Fruit fly (Drosophila melanogaster) whole organism, prepupa: ENCODE measurements around the gene CG33325.

ENCODE experiments used
- Blimp-1 ChIP-seq: fragments of 200-800 bp; sonication (Bioruptor generic); optimal IDR thresholded peaks from 3 replicates; lab custom pipeline; 2017; ENCODE audit warnings: missing biosample characterization, missing genetic modification characterization, mild to moderate bottlenecking, moderate library complexity, missing genetic modification reagents
- CG10631 ChIP-seq: fragments of 200-800 bp; sonication (Bioruptor generic); optimal IDR thresholded peaks from 2 replicates; lab custom pipeline; 2016; ENCODE audit warnings: missing biosample characterization, missing genetic modification characterization
- CG10669 ChIP-seq: fragments of 200-800 bp; sonication (Bioruptor generic); optimal IDR thresholded peaks from 3 replicates; lab custom pipeline; 2018; ENCODE audit warnings: missing biosample characterization, mild to moderate bottlenecking, missing genetic modification characterization, moderate library complexity
- CG11294 ChIP-seq: fragments of 200-800 bp; sonication (Bioruptor generic); IDR thresholded peaks from 2 replicates; pipeline ENCODE4 v1.3.6; 2022; ENCODE audit warnings: missing biosample characterization, missing genetic modification characterization
- CG11762 ChIP-seq: fragments of 200-800 bp; sonication (Bioruptor generic); optimal IDR thresholded peaks from 3 replicates; lab custom pipeline; 2016; ENCODE audit warnings: missing biosample characterization, missing genetic modification characterization; ENCODE audit not compliant: insufficient read depth
- CG15336 ChIP-seq: fragments of 200-800 bp; sonication (Bioruptor generic); IDR thresholded peaks from 2 replicates; pipeline ENCODE4 v1.3.6; 2022; ENCODE audit warnings: missing biosample characterization, missing genetic modification characterization
- CG16779 ChIP-seq: fragments of 200-800 bp; sonication (Bioruptor generic); optimal IDR thresholded peaks from 3 replicates; lab custom pipeline; 2017; ENCODE audit warnings: missing biosample characterization, mild to moderate bottlenecking, missing genetic modification characterization
- CG31627 ChIP-seq: fragments of 200-800 bp; sonication (Bioruptor generic); optimal IDR thresholded peaks from 3 replicates; lab custom pipeline; 2016; ENCODE audit warnings: missing biosample characterization, missing genetic modification characterization
- CG32006 ChIP-seq: fragments of 200-800 bp; sonication (Bioruptor generic); optimal IDR thresholded peaks from 3 replicates; lab custom pipeline; 2017; ENCODE audit warnings: missing biosample characterization, mild to moderate bottlenecking, missing genetic modification characterization
- CG3919 ChIP-seq: fragments of 200-800 bp; sonication (Bioruptor generic); optimal IDR thresholded peaks from 3 replicates; lab custom pipeline; 2016; ENCODE audit warnings: missing biosample characterization, missing genetic modification characterization
- CG4318 ChIP-seq: fragments of 200-800 bp; sonication (Bioruptor generic); optimal IDR thresholded peaks from 3 replicates; lab custom pipeline; 2017; ENCODE audit warnings: missing biosample characterization, mild to moderate bottlenecking, missing genetic modification characterization
- CG6163 ChIP-seq: fragments of 200-800 bp; sonication (Bioruptor generic); IDR thresholded peaks from 3 replicates; pipeline ENCODE4 v1.3.6; 2022; ENCODE audit warnings: missing biosample characterization, missing genetic modification characterization
- CG6792 ChIP-seq: fragments of 200-800 bp; sonication (Bioruptor generic); optimal IDR thresholded peaks from 3 replicates; lab custom pipeline; 2016; ENCODE audit warnings: missing biosample characterization, missing genetic modification characterization
- CG8119 ChIP-seq: fragments of 200-800 bp; sonication (Bioruptor generic); IDR thresholded peaks from 3 replicates; pipeline ENCODE4 v1.3.6; 2022; ENCODE audit warnings: missing biosample characterization, missing genetic modification characterization
- CG8319 ChIP-seq: fragments of 200-800 bp; sonication (Bioruptor generic); optimal IDR thresholded peaks from 3 replicates; lab custom pipeline; 2016; ENCODE audit warnings: missing biosample characterization, missing genetic modification characterization
- CG9139 ChIP-seq: fragments of 200-800 bp; sonication (Bioruptor generic); optimal IDR thresholded peaks from 3 replicates; lab custom pipeline; 2017; ENCODE audit warnings: missing biosample characterization, mild to moderate bottlenecking, missing genetic modification characterization
- Eip75B ChIP-seq: fragments of 200-800 bp; sonication (Bioruptor generic); optimal IDR thresholded peaks from 3 replicates; lab custom pipeline; 2016; ENCODE audit warnings: missing biosample characterization, missing genetic modification characterization
- Eip78C ChIP-seq: fragments of 200-800 bp; sonication (Bioruptor generic); peaks from one replicate; lab custom pipeline; 2016; ENCODE audit warnings: missing biosample characterization, missing genetic modification characterization
- Eip93F ChIP-seq: fragments of 200-800 bp; sonication (Bioruptor generic); optimal IDR thresholded peaks from 2 replicates; lab custom pipeline; 2016; ENCODE audit warnings: missing biosample characterization, mild to moderate bottlenecking, missing genetic modification characterization
- Ets21C ChIP-seq: fragments of 200-800 bp; sonication (Bioruptor generic); optimal IDR thresholded peaks from 3 replicates; lab custom pipeline; 2016; ENCODE audit warnings: missing biosample characterization, missing genetic modification characterization
- Ets96B ChIP-seq: fragments of 200-800 bp; optimal IDR thresholded peaks from 2 replicates; lab custom pipeline; 2019; ENCODE audit warnings: missing biosample characterization, mild to moderate bottlenecking, missing genetic modification characterization, moderate library complexity
- Gug ChIP-seq: fragments of 200-800 bp; sonication (Bioruptor generic); IDR thresholded peaks from 2 replicates; pipeline ENCODE4 v1.3.6; 2022; ENCODE audit warnings: missing biosample characterization, missing genetic modification characterization
- Hr39 ChIP-seq: fragments of 200-800 bp; sonication (Bioruptor generic); optimal IDR thresholded peaks from 2 replicates; lab custom pipeline; 2016; ENCODE audit warnings: missing biosample characterization, missing genetic modification characterization
- Hr4 ChIP-seq: fragments of 200-800 bp; sonication (Bioruptor generic); optimal IDR thresholded peaks from 3 replicates; lab custom pipeline; 2016; ENCODE audit warnings: missing biosample characterization, missing genetic modification characterization
- Met ChIP-seq: fragments of 200-800 bp; sonication (Bioruptor generic); optimal IDR thresholded peaks from 3 replicates; lab custom pipeline; 2016; ENCODE audit warnings: missing biosample characterization, missing genetic modification characterization
- Smox ChIP-seq: fragments of 200-800 bp; sonication (Bioruptor generic); optimal IDR thresholded peaks from 3 replicates; lab custom pipeline; 2016; ENCODE audit warnings: missing biosample characterization, missing genetic modification characterization
- Sox102F ChIP-seq: fragments of 200-800 bp; sonication (Bioruptor generic); optimal IDR thresholded peaks from 2 replicates; lab custom pipeline; 2016; ENCODE audit warnings: missing biosample characterization, mild to moderate bottlenecking, missing genetic modification characterization
- Sox14 ChIP-seq: fragments of 200-800 bp; sonication (Bioruptor generic); optimal IDR thresholded peaks from 3 replicates; lab custom pipeline; 2016; ENCODE audit warnings: missing biosample characterization, missing genetic modification characterization
- Sox15 ChIP-seq: fragments of 200-800 bp; sonication (Bioruptor generic); optimal IDR thresholded peaks from 3 replicates; lab custom pipeline; 2016; ENCODE audit warnings: missing biosample characterization, missing genetic modification characterization
- achi ChIP-seq: fragments of 200-800 bp; sonication (Bioruptor generic); optimal IDR thresholded peaks from 3 replicates; lab custom pipeline; 2016; ENCODE audit warnings: missing biosample characterization, missing genetic modification characterization
- acj6 ChIP-seq: fragments of 200-800 bp; sonication (Bioruptor generic); optimal IDR thresholded peaks from 3 replicates; lab custom pipeline; 2016; ENCODE audit warnings: missing biosample characterization, missing genetic modification characterization
- cyc ChIP-seq: fragments of 200-800 bp; sonication (Bioruptor generic); optimal IDR thresholded peaks from 3 replicates; lab custom pipeline; 2016; ENCODE audit warnings: missing biosample characterization, missing genetic modification characterization
- dac ChIP-seq: fragments of 200-800 bp; sonication (Bioruptor generic); optimal IDR thresholded peaks from 2 replicates; lab custom pipeline; 2017; ENCODE audit warnings: missing biosample characterization, mild to moderate bottlenecking, missing genetic modification characterization
- dsx ChIP-seq: fragments of 200-800 bp; optimal IDR thresholded peaks from 3 replicates; lab custom pipeline; 2019; ENCODE audit warnings: missing biosample characterization, mild to moderate bottlenecking, missing genetic modification characterization, moderate library complexity; ENCODE audit not compliant: poor library complexity, severe bottlenecking
- eg ChIP-seq: fragments of 200-800 bp; sonication (Bioruptor generic); IDR thresholded peaks from 3 replicates; pipeline ENCODE4 v1.3.6; 2022; ENCODE audit warnings: missing biosample characterization, missing genetic modification characterization
- esn ChIP-seq: fragments of 200-800 bp; sonication (Bioruptor generic); optimal IDR thresholded peaks from 2 replicates; lab custom pipeline; 2016; ENCODE audit warnings: missing biosample characterization, mild to moderate bottlenecking, missing genetic modification characterization, moderate library complexity
- fd59A ChIP-seq: fragments of 200-800 bp; sonication (Bioruptor generic); optimal IDR thresholded peaks from 2 replicates; lab custom pipeline; 2017; ENCODE audit warnings: missing biosample characterization, mild to moderate bottlenecking, missing genetic modification characterization, missing genetic modification reagents
- fd85E ChIP-seq: fragments of 200-800 bp; sonication (Bioruptor generic); optimal IDR thresholded peaks from 3 replicates; lab custom pipeline; 2016; ENCODE audit warnings: missing biosample characterization, missing genetic modification characterization
- fkh ChIP-seq: fragments of 200-800 bp; sonication (Bioruptor generic); optimal IDR thresholded peaks from 3 replicates; lab custom pipeline; 2017; ENCODE audit warnings: missing biosample characterization, mild to moderate bottlenecking, missing genetic modification characterization, moderate library complexity
- lz ChIP-seq: fragments of 200-800 bp; sonication (Bioruptor generic); optimal IDR thresholded peaks from 3 replicates; lab custom pipeline; 2016; ENCODE audit warnings: missing biosample characterization, missing genetic modification characterization
- net ChIP-seq: fragments of 200-800 bp; sonication (Bioruptor generic); optimal IDR thresholded peaks from 3 replicates; lab custom pipeline; 2016; ENCODE audit warnings: missing biosample characterization, missing genetic modification characterization
- pdm3 ChIP-seq: fragments of 200-800 bp; sonication (Bioruptor generic); optimal IDR thresholded peaks from 3 replicates; lab custom pipeline; 2016; ENCODE audit warnings: missing biosample characterization, missing genetic modification characterization
- salr ChIP-seq, 2 experiments: fragments of 200-800 bp; sonication (Bioruptor generic); optimal IDR thresholded peaks; 3 replicates each; lab custom pipeline; 2016 to 2018; ENCODE audit warnings: missing biosample characterization in 2 of 2, missing genetic modification characterization in 2 of 2, mild to moderate bottlenecking in 1 of 2
- spab ChIP-seq: fragments of 200-800 bp; sonication (Bioruptor generic); optimal IDR thresholded peaks from 2 replicates; lab custom pipeline; 2017; ENCODE audit warnings: missing biosample characterization, mild to moderate bottlenecking, missing genetic modification characterization, missing genetic modification reagents
- ss ChIP-seq, 2 experiments: fragments of 200-800 bp; sonication (Bioruptor generic); optimal IDR thresholded peaks; 2 replicates in 1 of 2; 3 replicates in 1 of 2; lab custom pipeline; 2017 to 2018; ENCODE audit warnings: mild to moderate bottlenecking in 2 of 2, missing biosample characterization in 2 of 2, missing genetic modification characterization in 2 of 2, moderate library complexity in 1 of 2
- svp ChIP-seq: fragments of 200-800 bp; sonication (Bioruptor generic); peaks from one replicate; lab custom pipeline; 2016; ENCODE audit warnings: missing biosample characterization, missing genetic modification characterization
- topi ChIP-seq: fragments of 200-800 bp; sonication (Bioruptor generic); optimal IDR thresholded peaks from 3 replicates; lab custom pipeline; 2016; ENCODE audit warnings: missing biosample characterization, missing genetic modification characterization
- vri ChIP-seq: fragments of 200-800 bp; sonication (Bioruptor generic); optimal IDR thresholded peaks from 3 replicates; lab custom pipeline; 2016; ENCODE audit warnings: missing biosample characterization, mild to moderate bottlenecking, missing genetic modification characterization

CG33325 gene

dm6 chr3R:8707166-8707565 is 27.3 kb upstream of the CG33325 start:
- peak; percentile 9 for TF ChIP-seq Ets96B
- no peak for TF ChIP-seq CG11762 (GFP tag; lab: Kevin White, UChicago)
- peak; percentile 84 for TF ChIP-seq CG6163 (GFP tag; lab: Robert Waterston, UW)
- TF ChIP-seq achi (GFP tag; lab: Kevin White, UChicago): peak; percentile 9

dm6 chr3R:8705323-8706097 is 25.7 kb upstream of the CG33325 start:
- no peak for TF ChIP-seq pdm3
- TF ChIP-seq topi (GFP tag; lab: Kevin White, UChicago): no peak
- TF ChIP-seq Blimp-1: no peak
- TF ChIP-seq fd85E (GFP tag; lab: Kevin White, UChicago): no peak
- no peak for TF ChIP-seq CG15336 (GFP tag; lab: Robert Waterston, UW)
- peak; percentile 47 for TF ChIP-seq CG10669 (GFP tag; lab: Kevin White, UChicago)
- no peak for TF ChIP-seq CG4318
- no peak for TF ChIP-seq Eip93F
- TF ChIP-seq dac (GFP tag; lab: Kevin White, UChicago): no peak
- peak; percentile 68; the same call in 2 of the 3 replicates for TF ChIP-seq CG6163 (GFP tag; lab: Robert Waterston, UW)
- no peak for TF ChIP-seq Eip78C (GFP tag; lab: Kevin White, UChicago)
- TF ChIP-seq ss (GFP tag; optimal IDR thresholded peaks at IDR 0.05; lab: Kevin White, UChicago): peak; percentile 48 to 80
- peak; percentile 7 for TF ChIP-seq Sox102F
- no peak for TF ChIP-seq cyc (GFP tag; lab: Kevin White, UChicago)
- no peak for TF ChIP-seq salr (GFP tag; optimal IDR thresholded peaks at IDR 0.05; lab: Kevin White, UChicago)
- TF ChIP-seq CG9139: peak; percentile 51
- no peak for TF ChIP-seq Gug
- TF ChIP-seq Met (GFP tag; lab: Kevin White, UChicago): no peak
- no peak for TF ChIP-seq dsx
- TF ChIP-seq esn (GFP tag; lab: Kevin White, UChicago): no peak
- TF ChIP-seq CG8119 (GFP tag; lab: Robert Waterston, UW): 0 out of 3 replicates have a peak, but pooled peaks have one; percentile 20
- peak; percentile 31 for TF ChIP-seq CG16779 (tag; lab: Kevin White, UChicago)
- TF ChIP-seq lz (GFP tag; lab: Kevin White, UChicago): no peak
- TF ChIP-seq net (GFP tag; lab: Kevin White, UChicago): peak; percentile 25
- TF ChIP-seq Hr39 (GFP tag; lab: Kevin White, UChicago): no peak
- TF ChIP-seq Sox14 (GFP tag; lab: Kevin White, UChicago): no peak
- TF ChIP-seq spab (GFP tag; lab: Kevin White, UChicago): peak; percentile 46
- no peak for TF ChIP-seq CG31627 (GFP tag; lab: Kevin White, UChicago)
- no peak for TF ChIP-seq achi (GFP tag; lab: Kevin White, UChicago)
- TF ChIP-seq Hr4 (GFP tag; lab: Kevin White, UChicago): no peak
- TF ChIP-seq CG11294 (GFP tag; lab: Robert Waterston, UW): 0 out of 2 replicates have a peak, but pooled peaks have one; percentile 6
- no peak for TF ChIP-seq CG8319 (GFP tag; lab: Kevin White, UChicago)
- peak; percentile 43 for TF ChIP-seq Ets96B
- no peak for TF ChIP-seq CG6792
- no peak for TF ChIP-seq CG32006
- no peak for TF ChIP-seq Smox (GFP tag; lab: Kevin White, UChicago)
- no peak for TF ChIP-seq CG10631 (GFP tag; lab: Kevin White, UChicago)
- no peak for TF ChIP-seq fkh (GFP tag; lab: Kevin White, UChicago)
- TF ChIP-seq CG3919 (GFP tag; lab: Kevin White, UChicago): peak; percentile 17
- TF ChIP-seq Ets21C (GFP tag; lab: Kevin White, UChicago): no peak
- TF ChIP-seq acj6 (GFP tag; lab: Kevin White, UChicago): no peak
- 0 out of 3 replicates have a peak, but pooled peaks have one; percentile 26 for TF ChIP-seq eg (GFP tag; lab: Robert Waterston, UW)
- no peak for TF ChIP-seq fd59A
- TF ChIP-seq Sox15 (GFP tag; lab: Kevin White, UChicago): no peak
- TF ChIP-seq vri: peak; percentile 6
- no peak for TF ChIP-seq Eip75B (GFP tag; lab: Kevin White, UChicago)
- TF ChIP-seq svp (GFP tag; lab: Kevin White, UChicago): peak; percentile 12
